Worm (Caenorhabditis elegans): ENCODE measurements around the gene rnf-5.

rnf-5 gene

DNA sequence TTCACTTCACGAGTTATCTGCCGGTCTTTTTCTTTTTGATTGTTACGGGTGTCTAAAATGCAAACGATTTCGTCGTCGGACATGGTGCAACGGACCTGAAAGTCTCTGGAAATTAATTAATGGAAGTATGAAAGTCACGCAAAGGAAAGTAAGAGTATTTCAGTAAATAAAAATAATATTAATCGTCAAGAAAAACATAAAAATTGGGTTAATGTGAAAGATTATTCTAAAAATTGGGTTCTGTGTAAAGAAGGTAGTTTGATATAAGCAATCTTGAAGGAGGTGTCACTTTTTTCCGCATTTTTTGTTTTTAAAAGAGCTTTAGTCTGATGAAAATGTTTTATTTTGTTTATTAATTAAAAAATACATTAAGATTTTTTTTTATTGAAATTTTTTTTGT, 9.3 kb downstream of the rnf-5 start, which contains the start of gene C16C10.9:
Gene C16C10.9 (minus strand): TSS at position 101 of the 400 bp plus-strand sequence.
- no peak for TF ChIP-seq nhr-25 (tag; optimal IDR thresholded peaks at IDR 0.05)
- TF ChIP-seq lin-11 (tag; optimal IDR thresholded peaks at IDR 0.05), result no peak
- no peak for TF ChIP-seq crh-2 (tag; optimal IDR thresholded peaks at IDR 0.05)
- TF ChIP-seq F13H6.1 (tag; optimal IDR thresholded peaks at IDR 0.05), result no peak

DNA sequence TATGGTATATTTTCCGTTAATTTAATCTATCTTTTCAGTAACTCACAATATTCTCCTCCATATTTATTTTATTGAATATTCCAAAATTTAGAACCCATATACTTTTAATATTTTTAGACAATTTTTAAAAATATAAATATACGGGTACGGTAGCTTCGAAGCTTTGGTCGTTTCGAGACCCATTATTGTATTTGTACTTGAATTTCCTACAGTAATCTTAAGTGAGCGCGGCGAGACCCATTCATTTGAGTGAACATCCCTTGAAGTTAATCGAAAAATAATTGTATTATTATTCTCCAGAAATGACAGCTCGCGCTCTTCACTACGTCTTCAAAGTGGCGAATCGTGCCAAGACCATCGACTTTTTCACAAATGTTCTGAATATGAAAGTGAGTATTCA, 13.3 kb downstream of the rnf-5 start, which contains the start of gene glod-4:
Gene glod-4 (plus strand): TSS at position 301 of the 400 bp plus-strand sequence.
- TF ChIP-seq ceh-82 (tag; optimal IDR thresholded peaks at IDR 0.05) (no peak), nhr-25 (tag; optimal IDR thresholded peaks at IDR 0.05) (no peak), nhr-129 (tag; optimal IDR thresholded peaks at IDR 0.05) (no peak), ZK546.5 (tag; optimal IDR thresholded peaks at IDR 0.05) (no peak), ztf-1 (GFP tag; conservative IDR thresholded peaks at IDR 0.05) (no peak), nhr-77 (tag; optimal IDR thresholded peaks at IDR 0.05) (no peak), nhr-21 (tag; optimal IDR thresholded peaks at IDR 0.05) (no peak), nhr-23 (tag; optimal IDR thresholded peaks at IDR 0.05) (no peak), skn-1 (tag; optimal IDR thresholded peaks at IDR 0.05) (no peak), aly-2 (tag; optimal IDR thresholded peaks at IDR 0.05) (no peak), elt-3 (tag; optimal IDR thresholded peaks at IDR 0.05) (no peak), egl-27 (tag; optimal IDR thresholded peaks at IDR 0.05) (no peak), mbf-1 (tag; optimal IDR thresholded peaks at IDR 0.05) (no peak), sma-3 (GFP tag; optimal IDR thresholded peaks at IDR 0.05) (no peak)

DNA sequence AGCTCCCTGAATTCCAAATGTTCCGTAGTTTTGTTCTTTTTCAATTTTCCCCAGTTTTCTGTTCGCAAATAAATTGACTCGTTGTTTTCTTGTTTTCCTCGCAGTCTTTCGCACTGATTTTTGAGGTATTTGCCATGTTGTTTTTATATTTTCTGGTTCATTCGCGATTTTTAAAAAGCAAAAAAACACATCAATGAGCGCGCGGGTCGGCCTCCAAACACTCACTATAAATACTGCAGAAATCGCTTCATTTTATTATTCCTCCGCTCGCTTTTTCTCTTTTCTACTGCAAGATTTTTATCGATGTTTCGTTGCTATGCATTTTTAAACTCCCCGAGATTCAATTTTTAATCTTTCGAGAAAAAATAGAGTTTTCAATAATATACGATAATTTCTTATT, 13.8 kb downstream of the rnf-5 start:
- TF ChIP-seq nhr-23 (tag; optimal IDR thresholded peaks at IDR 0.05) (no peak), skn-1 (tag; optimal IDR thresholded peaks at IDR 0.05) (no peak), nhr-11 (tag; optimal IDR thresholded peaks at IDR 0.05) (no peak), aly-2 (tag; optimal IDR thresholded peaks at IDR 0.05) (no peak), R02D3.7 (tag; optimal IDR thresholded peaks at IDR 0.05) (no peak), unc-62 (GFP tag; optimal IDR thresholded peaks at IDR 0.05) (no peak), nhr-77 (tag; optimal IDR thresholded peaks at IDR 0.05) (no peak), nhr-237 (tag; optimal IDR thresholded peaks at IDR 0.05) (no peak), sma-3 (GFP tag; optimal IDR thresholded peaks at IDR 0.05) (no peak)

DNA sequence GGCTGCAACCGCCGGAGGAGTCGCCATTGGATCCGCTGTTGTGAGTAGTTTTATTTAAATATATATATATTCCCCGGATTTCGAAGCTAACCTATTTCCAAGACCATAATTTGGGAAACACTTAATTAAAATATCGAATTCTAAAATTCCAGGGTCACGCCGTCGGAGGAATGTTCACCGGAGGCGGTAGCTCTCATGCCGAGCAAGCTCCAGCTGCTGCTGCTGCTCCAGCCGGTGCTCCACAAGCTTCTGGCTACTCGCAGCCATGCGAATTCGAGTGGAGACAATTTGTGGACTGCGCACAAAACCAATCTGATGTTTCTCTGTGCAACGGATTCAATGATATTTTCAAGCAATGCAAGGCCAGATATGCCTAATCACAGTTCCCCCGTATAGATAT, 14.3 kb downstream of the rnf-5 start:
- TF ChIP-seq unc-39 (tag; optimal IDR thresholded peaks at IDR 0.05) (no peak), Y55F3AM.14 (GFP tag; optimal IDR thresholded peaks at IDR 0.05) (no peak), nhr-25 (tag; optimal IDR thresholded peaks at IDR 0.05) (no peak), fos-1 (tag; optimal IDR thresholded peaks at IDR 0.05) (no peak), aly-2 (tag; optimal IDR thresholded peaks at IDR 0.05) (no peak), sma-3 (GFP tag; optimal IDR thresholded peaks at IDR 0.05) (no peak), lsy-2 (tag; optimal IDR thresholded peaks at IDR 0.05) (no peak), unc-62 (GFP tag; optimal IDR thresholded peaks at IDR 0.05) (no peak), alr-1 (tag; optimal IDR thresholded peaks at IDR 0.05) (no peak), mbf-1 (tag; optimal IDR thresholded peaks at IDR 0.05) (no peak), nhr-23 (tag; optimal IDR thresholded peaks at IDR 0.05) (no peak)

DNA sequence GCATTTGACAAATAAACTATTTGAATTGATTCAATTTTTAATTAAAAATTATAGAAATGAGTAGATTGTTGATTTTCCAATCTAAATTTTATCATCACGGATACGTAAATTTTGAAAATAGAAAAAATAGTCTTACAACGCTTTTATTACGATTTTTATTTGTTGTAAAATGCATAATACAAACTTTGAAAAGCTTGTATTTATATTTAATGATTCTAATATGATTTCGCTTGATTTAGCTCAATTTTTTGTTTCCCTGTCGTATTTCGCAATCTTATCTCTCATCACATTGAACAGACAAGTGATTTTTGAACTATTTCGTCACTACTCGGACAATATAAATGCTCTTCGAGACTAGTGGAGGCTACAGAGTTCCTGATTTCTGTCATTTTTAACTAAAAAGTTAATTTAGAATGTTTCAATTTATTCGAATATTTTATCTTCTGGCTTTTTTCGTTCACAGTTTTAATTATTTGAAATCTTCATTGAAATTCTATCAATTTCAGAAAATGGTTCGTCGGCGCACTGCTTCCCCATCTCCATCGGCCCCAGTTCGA, 15.0 kb downstream of the rnf-5 start, which contains the start of the genes wht-3 and har-1:
Gene wht-3 (minus strand): TSS at position 51 of the 557 bp plus-strand sequence.
Gene har-1 (plus strand): TSS at position 507 of the 557 bp plus-strand sequence.
- TF ChIP-seq lin-13 (GFP tag; optimal IDR thresholded peaks at IDR 0.05) (no peak), Y55F3AM.14 (GFP tag; optimal IDR thresholded peaks at IDR 0.05) (no peak), zag-1 (tag; optimal IDR thresholded peaks at IDR 0.05) (no peak), blmp-1 (tag; optimal IDR thresholded peaks at IDR 0.05; ENCODE audit: insufficient read depth) (no peak), C34F6.9 (tag; optimal IDR thresholded peaks at IDR 0.05) (no peak), nhr-11 (tag; optimal IDR thresholded peaks at IDR 0.05) (no peak), nhr-25 (tag; optimal IDR thresholded peaks at IDR 0.05) (no peak), mbf-1 (tag; optimal IDR thresholded peaks at IDR 0.05) (no peak), sma-9 (GFP tag; optimal IDR thresholded peaks at IDR 0.05) (peak; percentile 7), sma-9 (tag; optimal IDR thresholded peaks at IDR 0.05) (no peak), lsy-2 (tag; optimal IDR thresholded peaks at IDR 0.05) (peak in 1 of 2 experiments; percentile 39), ztf-1 (GFP tag; conservative IDR thresholded peaks at IDR 0.05) (no peak), nhr-12 (tag; optimal IDR thresholded peaks at IDR 0.05) (no peak)
